Worm (Caenorhabditis elegans) whole organism, young adult: ENCODE results near the gene ugt-29.

Experiments used
- B0019.2 ChIP-seq: fragments of 200-800 bp; sonication (Bioruptor generic); conservative IDR thresholded peaks from 2 replicates; pipeline ENCODE4 v1.3.6; 2022; ENCODE audit warnings: missing genetic modification reagents, missing genetic modification characterization, missing compliant biosample characterization
- B0035.1 ChIP-seq: sonication (generic microtip); optimal IDR thresholded peaks from 2 replicates; lab custom pipeline; 2016; ENCODE audit warnings: missing genetic modification characterization, mild to moderate bottlenecking, missing compliant biosample characterization, missing genotype, missing genetic modification reagents
- B0336.3 ChIP-seq: fragments of 200-800 bp; sonication (Bioruptor generic); IDR thresholded peaks from 2 replicates; pipeline ENCODE4 v1.3.6; 2022; ENCODE audit warnings: missing genetic modification characterization, missing compliant biosample characterization
- C06A6.2 ChIP-seq: fragments of 200-800 bp; sonication (Bioruptor generic); conservative IDR thresholded peaks from 2 replicates; pipeline ENCODE4 v1.3.6; 2022; ENCODE audit warnings: missing genetic modification characterization, missing compliant biosample characterization
- C17E4.6 ChIP-seq: fragments of 200-800 bp; sonication (Bioruptor generic); IDR thresholded peaks from 2 replicates; pipeline ENCODE4 v1.3.6; 2022; ENCODE audit warnings: missing genetic modification reagents, missing genetic modification characterization, missing compliant biosample characterization
- F52B5.7 ChIP-seq: sonication (generic microtip); optimal IDR thresholded peaks from 2 replicates; lab custom pipeline; 2016; ENCODE audit warnings: mild to moderate bottlenecking, missing genetic modification characterization, missing compliant biosample characterization
- F55B11.4 ChIP-seq: sonication (generic microtip); optimal IDR thresholded peaks from 2 replicates; lab custom pipeline; 2016; ENCODE audit warnings: missing compliant biosample characterization, missing genetic modification characterization, borderline replicate concordance; ENCODE audit not compliant: insufficient read depth
- Y95B8A.8 ChIP-seq: fragments of 200-800 bp; sonication (Bioruptor generic); IDR thresholded peaks from 2 replicates; pipeline ENCODE4 v1.3.6; 2022; ENCODE audit warnings: missing genetic modification reagents, missing genetic modification characterization, missing compliant biosample characterization
- ZK185.1 ChIP-seq: sonication (generic microtip); optimal IDR thresholded peaks from 2 replicates; lab custom pipeline; 2016; ENCODE audit warnings: mild to moderate bottlenecking, missing genetic modification characterization, missing compliant biosample characterization; ENCODE audit not compliant: poor library complexity, severe bottlenecking
- ama-1 ChIP-seq, 3 experiments: fragments of 150-350 bp in 1 of 3; sonication (generic microtip) in 2 of 3; optimal IDR thresholded peaks; 2 replicates each; lab custom pipeline; 2014 to 2018; ENCODE audit warnings: missing biosample characterization in 2 of 3, missing genetic modification characterization in 2 of 3, missing genetic modification reagents in 2 of 3
- athp-1 ChIP-seq: sonication (generic microtip); optimal IDR thresholded peaks from 2 replicates; lab custom pipeline; 2017; ENCODE audit warnings: mild to moderate bottlenecking, missing genetic modification characterization, missing compliant biosample characterization
- attf-3 ChIP-seq: fragments of 200-800 bp; sonication (Bioruptor generic); conservative IDR thresholded peaks from 2 replicates; pipeline ENCODE4 v1.3.6; 2022; ENCODE audit warnings: missing genetic modification reagents, missing genetic modification characterization, missing compliant biosample characterization
- ceh-79 ChIP-seq: sonication (generic microtip); optimal IDR thresholded peaks from 2 replicates; lab custom pipeline; 2017; ENCODE audit warnings: mild to moderate bottlenecking, missing genetic modification characterization, missing compliant biosample characterization
- ceh-91 ChIP-seq: fragments of 200-800 bp; sonication (Bioruptor generic); IDR thresholded peaks from 2 replicates; pipeline ENCODE4 v1.3.6; 2022; ENCODE audit warnings: missing genetic modification reagents, missing genetic modification characterization, missing compliant biosample characterization
- chd-7 ChIP-seq: sonication (generic microtip); optimal IDR thresholded peaks from 2 replicates; lab custom pipeline; 2016; ENCODE audit warnings: mild to moderate bottlenecking, missing genetic modification characterization, moderate library complexity, missing compliant biosample characterization
- dpff-1 ChIP-seq: sonication (generic microtip); optimal IDR thresholded peaks from 2 replicates; lab custom pipeline; 2017; ENCODE audit warnings: mild to moderate bottlenecking, missing genetic modification characterization, missing compliant biosample characterization
- egrh-3 ChIP-seq: fragments of 200-800 bp; sonication (Bioruptor generic); IDR thresholded peaks from 2 replicates; pipeline ENCODE4 v1.3.6; 2022; ENCODE audit warnings: missing genetic modification reagents, missing genetic modification characterization, missing compliant biosample characterization
- ekl-4 ChIP-seq: fragments of 200-800 bp; sonication (Bioruptor generic); IDR thresholded peaks from 2 replicates; pipeline ENCODE4 v1.3.6; 2022; ENCODE audit warnings: missing genetic modification reagents, missing genetic modification characterization, missing compliant biosample characterization
- him-1 ChIP-seq: sonication (generic microtip); optimal IDR thresholded peaks from 2 replicates; lab custom pipeline; 2016; ENCODE audit warnings: missing genotype, missing genetic modification reagents, missing genetic modification characterization, missing compliant biosample characterization
- hmg-1.2 ChIP-seq: fragments of 200-800 bp; sonication (Bioruptor generic); IDR thresholded peaks from 2 replicates; pipeline ENCODE4 v1.3.6; 2022; ENCODE audit warnings: missing genetic modification reagents, missing genetic modification characterization, missing compliant biosample characterization
- hrde-1 ChIP-seq: sonication (generic microtip); optimal IDR thresholded peaks from 2 replicates; lab custom pipeline; 2016; ENCODE audit warnings: missing genetic modification characterization, mild to moderate bottlenecking, missing compliant biosample characterization, moderate library complexity, missing genotype, missing genetic modification reagents, borderline replicate concordance
- let-526 ChIP-seq: fragments of 200-800 bp; sonication (Bioruptor generic); IDR thresholded peaks from 2 replicates; pipeline ENCODE4 v1.3.6; 2022; ENCODE audit warnings: missing genetic modification reagents, missing genetic modification characterization, missing compliant biosample characterization
- lin-26 ChIP-seq: fragments of 200-800 bp; sonication (Bioruptor generic); IDR thresholded peaks from 2 replicates; pipeline ENCODE4 v1.3.6; 2022; ENCODE audit warnings: missing genetic modification reagents, missing genetic modification characterization, missing compliant biosample characterization
- lir-1 ChIP-seq: fragments of 200-800 bp; sonication (Bioruptor generic); conservative IDR thresholded peaks from 2 replicates; pipeline ENCODE4 v1.3.6; 2022; ENCODE audit warnings: missing genetic modification reagents, missing genetic modification characterization, missing compliant biosample characterization
- lsl-1 ChIP-seq: fragments of 200-800 bp; sonication (Bioruptor generic); optimal IDR thresholded peaks from 2 replicates; lab custom pipeline; 2018; ENCODE audit warnings: mild to moderate bottlenecking, missing genetic modification characterization, moderate library complexity, missing compliant biosample characterization
- madf-10 ChIP-seq: sonication (generic microtip); optimal IDR thresholded peaks from 2 replicates; lab custom pipeline; 2016; ENCODE audit warnings: mild to moderate bottlenecking, missing genetic modification characterization, missing compliant biosample characterization
- madf-3 ChIP-seq: fragments of 200-800 bp; sonication (Bioruptor generic); IDR thresholded peaks from 2 replicates; pipeline ENCODE4 v1.3.6; 2022; ENCODE audit warnings: missing genetic modification reagents, missing genetic modification characterization, missing compliant biosample characterization
- mcd-1 ChIP-seq: fragments of 200-800 bp; sonication (Bioruptor generic); IDR thresholded peaks from 2 replicates; pipeline ENCODE4 v1.3.6; 2022; ENCODE audit warnings: missing genetic modification reagents, missing genetic modification characterization, missing compliant biosample characterization
- mxl-1 ChIP-seq: sonication (generic microtip); optimal IDR thresholded peaks from 2 replicates; lab custom pipeline; 2016; ENCODE audit warnings: missing genetic modification characterization, missing compliant biosample characterization
- nhr-80 ChIP-seq: sonication (generic microtip); optimal IDR thresholded peaks from 2 replicates; lab custom pipeline; 2016; ENCODE audit warnings: missing genetic modification characterization, missing compliant biosample characterization
- rcor-1 ChIP-seq: fragments of 200-800 bp; sonication (Bioruptor generic); IDR thresholded peaks from 2 replicates; pipeline ENCODE4 v1.3.6; 2022; ENCODE audit warnings: missing genetic modification reagents, missing genetic modification characterization, missing compliant biosample characterization
- rec-8 ChIP-seq, 2 experiments: sonication (generic microtip); optimal IDR thresholded peaks; 2 replicates each; lab custom pipeline; 2016; ENCODE audit warnings: mild to moderate bottlenecking in 2 of 2, missing genetic modification characterization in 2 of 2, missing genetic modification reagents in 2 of 2, missing genotype in 2 of 2, missing biosample characterization in 1 of 2, missing compliant biosample characterization in 1 of 2, moderate library complexity in 1 of 2
- sdz-38 ChIP-seq: sonication (generic microtip); optimal IDR thresholded peaks from 2 replicates; lab custom pipeline; 2016; ENCODE audit warnings: missing genotype, missing genetic modification characterization, missing compliant biosample characterization
- somi-1 ChIP-seq: fragments of 200-800 bp; sonication (Bioruptor generic); optimal IDR thresholded peaks from 2 replicates; lab custom pipeline; 2018; ENCODE audit warnings: mild to moderate bottlenecking, missing genetic modification characterization, missing compliant biosample characterization
- tlf-1 ChIP-seq: fragments of 200-800 bp; sonication (Bioruptor generic); optimal IDR thresholded peaks from 2 replicates; lab custom pipeline; 2018; ENCODE audit warnings: mild to moderate bottlenecking, missing genetic modification characterization, missing compliant biosample characterization
- zfh-2 ChIP-seq: fragments of 200-800 bp; sonication (Bioruptor generic); conservative IDR thresholded peaks from 2 replicates; pipeline ENCODE4 v1.3.6; 2022; ENCODE audit warnings: missing genetic modification reagents, missing genetic modification characterization, missing compliant biosample characterization
- zim-3 ChIP-seq: sonication (generic microtip); optimal IDR thresholded peaks from 2 replicates; lab custom pipeline; 2017; ENCODE audit warnings: mild to moderate bottlenecking, missing genetic modification characterization, moderate library complexity, missing compliant biosample characterization
- ztf-18 ChIP-seq: sonication (generic microtip); optimal IDR thresholded peaks from 2 replicates; lab custom pipeline; 2016; ENCODE audit warnings: missing genotype, mild to moderate bottlenecking, missing genetic modification characterization, missing compliant biosample characterization
- ztf-22 ChIP-seq: fragments of 200-800 bp; sonication (Bioruptor generic); optimal IDR thresholded peaks from 2 replicates; lab custom pipeline; 2018; ENCODE audit warnings: mild to moderate bottlenecking, missing genetic modification characterization, moderate library complexity, missing compliant biosample characterization
- ztf-25 ChIP-seq: fragments of 200-800 bp; sonication (Bioruptor generic); IDR thresholded peaks from 2 replicates; pipeline ENCODE4 v1.3.6; 2022; ENCODE audit warnings: missing genetic modification reagents, missing genetic modification characterization, missing compliant biosample characterization
- ztf-26 ChIP-seq: sonication (generic microtip); optimal IDR thresholded peaks from 2 replicates; lab custom pipeline; 2017; ENCODE audit warnings: missing genetic modification characterization, missing compliant biosample characterization
- ztf-28 ChIP-seq: fragments of 200-800 bp; sonication (Bioruptor generic); IDR thresholded peaks from 2 replicates; pipeline ENCODE4 v1.3.6; 2022; ENCODE audit warnings: missing genetic modification reagents, missing genetic modification characterization, missing compliant biosample characterization
- ztf-3 ChIP-seq: fragments of 200-800 bp; sonication (Bioruptor generic); optimal IDR thresholded peaks from 2 replicates; lab custom pipeline; 2018; ENCODE audit warnings: mild to moderate bottlenecking, missing genetic modification characterization, missing compliant biosample characterization

Gene ugt-29

DNA sequence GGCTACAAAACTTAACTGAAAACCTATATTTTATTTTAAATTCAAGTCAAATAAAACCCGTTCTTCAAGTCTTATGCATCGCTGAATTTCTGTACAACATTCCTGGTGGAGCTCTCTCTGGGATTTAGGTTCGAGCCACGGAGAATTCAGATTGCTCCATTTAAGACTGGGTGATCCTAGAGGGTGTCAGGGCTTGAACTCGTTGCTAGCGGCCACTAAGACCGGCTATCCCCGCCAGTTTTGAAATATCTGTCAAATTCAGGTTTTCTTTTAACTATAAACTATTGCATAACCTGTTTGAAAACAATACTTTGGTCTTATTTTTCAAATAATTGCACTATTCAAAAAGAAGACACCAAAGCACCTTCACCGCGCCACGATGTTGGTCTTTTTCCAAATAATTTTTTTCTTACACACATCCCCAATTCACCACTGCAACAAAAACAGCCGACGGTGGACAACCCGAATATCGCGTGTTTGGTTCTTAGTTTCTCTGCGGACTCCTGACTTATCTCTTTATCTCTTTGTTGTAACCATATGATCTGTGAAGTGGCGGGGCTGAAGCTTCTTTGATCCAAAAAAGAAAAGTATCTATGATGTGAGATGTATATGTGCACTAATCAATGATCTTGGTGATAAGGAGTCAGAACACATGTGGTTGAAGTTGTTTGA is 29.6 kb upstream of the ugt-29 start (continued):
- TF ChIP-seq nhr-80 (tag; lab: Kevin White, UChicago) (peak; percentile 23), lsl-1 (no peak), ztf-22 (GFP tag; lab: Kevin White, UChicago) (peak; percentile 42), Y95B8A.8 (0 out of 2 replicates have a peak, but pooled peaks have one; percentile 27), hrde-1 (tag; lab: Kevin White, UChicago) (no peak), somi-1 (GFP tag; lab: Kevin White, UChicago) (peak; percentile 67), tlf-1 (GFP tag; lab: Kevin White, UChicago) (peak; percentile 54), him-1 (tag; lab: Kevin White, UChicago) (no peak)

DNA sequence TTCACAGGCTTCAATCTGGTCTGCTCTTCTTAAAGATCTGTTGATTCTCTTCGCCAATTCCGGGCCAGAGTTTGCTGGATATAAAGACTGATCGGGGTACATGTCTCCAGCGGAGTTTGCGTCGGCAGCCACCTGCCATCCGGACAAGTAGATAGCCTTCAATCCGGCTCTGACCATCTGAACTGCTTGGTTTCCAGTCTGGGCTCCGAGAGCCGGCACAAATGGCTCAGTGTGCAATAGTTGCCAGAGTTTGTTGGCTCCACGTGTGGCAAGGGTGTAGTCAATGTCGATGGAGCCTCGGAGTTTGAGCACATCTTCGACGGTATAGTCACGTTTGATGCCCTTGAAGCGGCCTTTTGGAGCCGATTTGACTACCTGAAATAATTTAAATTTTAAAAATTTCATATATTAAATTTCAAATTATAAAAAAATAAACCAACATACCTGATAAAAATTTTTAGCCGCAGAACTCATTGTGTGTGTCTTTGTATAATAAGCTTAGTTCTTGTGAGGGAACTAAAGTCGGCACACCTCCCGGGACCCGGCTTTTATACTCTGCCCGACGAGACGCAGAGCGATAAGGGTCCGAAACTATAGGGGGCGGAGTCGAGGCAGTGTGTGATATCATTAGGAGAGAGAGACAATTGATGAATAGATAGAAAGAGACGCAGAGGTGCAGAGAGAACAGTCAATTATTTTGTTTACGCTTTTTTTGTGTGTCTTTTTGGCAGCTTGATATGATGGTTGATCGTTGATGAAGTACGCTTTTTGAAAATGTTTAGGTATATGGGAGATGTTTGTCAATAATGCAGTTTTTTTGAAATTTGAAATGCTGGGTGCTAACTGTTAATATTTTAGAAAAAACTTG is 28.3 kb upstream of the ugt-29 start, which contains the start of the genes icl-1 and srh-2:
TSS of gene icl-1 (minus strand) at position 521 of the 868 bp plus-strand sequence.
TSS of gene srh-2 (plus strand) at position 818 of the 868 bp plus-strand sequence.
- TF ChIP-seq zfh-2 (GFP tag; lab: Robert Waterston, UW) (peak; percentile 79), sdz-38 (tag; lab: Kevin White, UChicago) (no peak), let-526 (GFP tag; lab: Robert Waterston, UW) (0 out of 2 replicates have a peak, but pooled peaks have one; percentile 23), zim-3 (peak; percentile 45), tlf-1 (GFP tag; lab: Kevin White, UChicago) (peak; percentile 21), F52B5.7 (tag; lab: Kevin White, UChicago) (peak; percentile 83), B0336.3 (GFP tag; lab: Robert Waterston, UW) (peak; percentile 74; the same call in 1 of the 2 replicates), ztf-18 (tag; lab: Kevin White, UChicago) (no peak), C06A6.2 (GFP tag; lab: Robert Waterston, UW) (peak; percentile 23; the same call in 1 of the 2 replicates), ZK185.1 (tag; lab: Kevin White, UChicago) (peak; percentile 27), F55B11.4 (no peak), ekl-4 (GFP tag; lab: Robert Waterston, UW) (no peak), hmg-1.2 (peak; percentile 37; the same call in 1 of the 2 replicates), ztf-25 (0 out of 2 replicates have a peak, but pooled peaks have one; percentile 46), rec-8 (tag; optimal IDR thresholded peaks at IDR 0.05; lab: Kevin White, UChicago) (peak in 1 of 2 experiments; percentile 41), ztf-28 (0 out of 2 replicates have a peak, but pooled peaks have one; percentile 46), B0019.2 (GFP tag; lab: Robert Waterston, UW) (0 out of 2 replicates have a peak, but pooled peaks have one; percentile 3), athp-1 (tag; lab: Kevin White, UChicago) (peak; percentile 61), mcd-1 (GFP tag; lab: Robert Waterston, UW) (peak; percentile 56), attf-3 (GFP tag; lab: Robert Waterston, UW) (no peak), madf-10 (tag; lab: Kevin White, UChicago) (peak; percentile 43), madf-3 (peak; percentile 47; the same call in 1 of the 2 replicates), lin-26 (GFP tag; lab: Robert Waterston, UW) (peak; percentile 85), lir-1 (GFP tag; lab: Robert Waterston, UW) (0 out of 2 replicates have a peak, but pooled peaks have one; percentile 12), dpff-1 (tag; lab: Kevin White, UChicago) (peak; percentile 68), ceh-91 (no peak), ztf-26 (tag; lab: Kevin White, UChicago) (peak; percentile 72), ztf-3 (peak; percentile 4), ama-1 (optimal IDR thresholded peaks at IDR 0.05; lab: Kevin White, UChicago) (peak; percentile 97), ama-1 (GFP tag; optimal IDR thresholded peaks at IDR 0.05; lab: Kevin White, UChicago) (no peak), B0035.1 (tag; lab: Kevin White, UChicago) (peak; percentile 39), mxl-1 (tag; lab: Kevin White, UChicago) (no peak), egrh-3 (GFP tag; lab: Robert Waterston, UW) (no peak; the same call in 1 of the 2 replicates), C17E4.6 (no peak), chd-7 (tag; lab: Kevin White, UChicago) (peak; percentile 42), ceh-79 (tag; lab: Kevin White, UChicago) (peak; percentile 76), rcor-1 (GFP tag; lab: Robert Waterston, UW) (0 out of 2 replicates have a peak, but pooled peaks have one; percentile 36)
